Fruit fly (Drosophila melanogaster) whole organism, embryonic: ENCODE results near the gene CG11726.

Experiments
- ATbp ChIP-seq: fragments of 200-800 bp; sonication (Bioruptor generic); optimal IDR thresholded peaks from 2 replicates; lab custom pipeline; 2017; ENCODE audit warnings: missing biosample characterization, mild to moderate bottlenecking, missing genetic modification characterization, missing genetic modification reagents
- Adf1 ChIP-seq: fragments of 200-800 bp; sonication (Bioruptor generic); IDR thresholded peaks from 2 replicates; pipeline ENCODE4 v1.3.6; 2022; ENCODE audit warnings: missing biosample characterization, missing genetic modification characterization
- CG10267 ChIP-seq: fragments of 200-800 bp; sonication (Bioruptor generic); optimal IDR thresholded peaks from 2 replicates; lab custom pipeline; 2018; ENCODE audit warnings: missing biosample characterization, mild to moderate bottlenecking, missing genetic modification characterization, moderate library complexity
- CG11398 ChIP-seq: fragments of 200-800 bp; sonication (Bioruptor generic); optimal IDR thresholded peaks from 2 replicates; lab custom pipeline; 2016; ENCODE audit warnings: missing biosample characterization, missing genetic modification characterization
- CG12744 ChIP-seq: fragments of 200-800 bp; sonication (Bioruptor generic); optimal IDR thresholded peaks from 2 replicates; lab custom pipeline; 2016; ENCODE audit warnings: missing biosample characterization, missing genetic modification characterization
- CG14965 ChIP-seq: fragments of 200-800 bp; sonication (Bioruptor generic); optimal IDR thresholded peaks from 2 replicates; lab custom pipeline; 2016; ENCODE audit warnings: missing biosample characterization, missing genetic modification characterization, borderline replicate concordance
- CG15011 ChIP-seq: fragments of 200-800 bp; sonication (Bioruptor generic); optimal IDR thresholded peaks from 3 replicates; lab custom pipeline; 2018; ENCODE audit warnings: missing biosample characterization, mild to moderate bottlenecking, missing genetic modification characterization
- CG2116 ChIP-seq: fragments of 200-800 bp; sonication (Bioruptor generic); optimal IDR thresholded peaks from 3 replicates; lab custom pipeline; 2018; ENCODE audit warnings: missing biosample characterization, mild to moderate bottlenecking, missing genetic modification characterization
- CG2199 ChIP-seq: fragments of 200-800 bp; sonication (Bioruptor generic); IDR thresholded peaks from 3 replicates; pipeline ENCODE4 v1.3.6; 2022; ENCODE audit warnings: missing biosample characterization, missing genetic modification characterization
- CG30431 ChIP-seq: fragments of 200-800 bp; sonication (Bioruptor generic); optimal IDR thresholded peaks from 2 replicates; lab custom pipeline; 2017; ENCODE audit warnings: missing biosample characterization, missing genetic modification characterization
- CG3726 ChIP-seq: fragments of 200-800 bp; sonication (Bioruptor generic); IDR thresholded peaks from 3 replicates; pipeline ENCODE4, ENCODE4 v1.3.6; 2022; ENCODE audit warnings: missing biosample characterization, missing genetic modification characterization
- CG3847 ChIP-seq: fragments of 200-800 bp; sonication (Bioruptor generic); IDR thresholded peaks from 2 replicates; pipeline ENCODE4 v1.3.6; 2022; ENCODE audit warnings: missing biosample characterization, missing genetic modification characterization
- CG3995 ChIP-seq: fragments of 200-800 bp; sonication (Bioruptor generic); optimal IDR thresholded peaks from 3 replicates; lab custom pipeline; 2016; ENCODE audit warnings: missing biosample characterization, missing genetic modification characterization
- CG42726 ChIP-seq: fragments of 200-800 bp; sonication (Bioruptor generic); IDR thresholded peaks from 2 replicates; pipeline ENCODE4 v1.3.6; 2022; ENCODE audit warnings: missing biosample characterization, missing genetic modification characterization; ENCODE audit not compliant: partially characterized antibody
- CG5245 ChIP-seq: fragments of 200-800 bp; sonication (Bioruptor generic); optimal IDR thresholded peaks from 3 replicates; lab custom pipeline; 2016; ENCODE audit warnings: missing biosample characterization, missing genetic modification characterization
- CG7372 ChIP-seq: fragments of 200-800 bp; sonication (Bioruptor generic); IDR thresholded peaks from 2 replicates; pipeline ENCODE4 v1.3.6; 2022; ENCODE audit warnings: missing biosample characterization, missing genetic modification characterization
- CG8388 ChIP-seq: fragments of 200-800 bp; sonication (Bioruptor generic); optimal IDR thresholded peaks from 2 replicates; lab custom pipeline; 2019; ENCODE audit warnings: missing biosample characterization, mild to moderate bottlenecking, missing genetic modification characterization, moderate library complexity
- CG9609 ChIP-seq: fragments of 200-800 bp; sonication (Bioruptor generic); optimal IDR thresholded peaks from 3 replicates; lab custom pipeline; 2016; ENCODE audit warnings: missing biosample characterization, missing genetic modification characterization
- CG9876 ChIP-seq: fragments of 200-800 bp; sonication (Bioruptor generic); optimal IDR thresholded peaks from 2 replicates; lab custom pipeline; 2016; ENCODE audit warnings: missing biosample characterization, missing genetic modification characterization
- D ChIP-seq, 2 experiments: fragments of 200-800 bp in 1 of 2; fragments of >200 bp in 1 of 2; sonication (Bioruptor generic) in 1 of 2; optimal IDR thresholded peaks; 2 replicates in 1 of 2; 3 replicates in 1 of 2; lab custom pipeline; 2017; ENCODE audit warnings: mild to moderate bottlenecking in 1 of 2, missing biosample characterization in 1 of 2, missing genetic modification characterization in 1 of 2, missing genetic modification reagents in 1 of 2
- Dip3 ChIP-seq: fragments of 200-800 bp; sonication (Bioruptor generic); optimal IDR thresholded peaks from 3 replicates; lab custom pipeline; 2016; ENCODE audit warnings: missing biosample characterization, missing genetic modification characterization
- Doc2 ChIP-seq: fragments of 200-800 bp; sonication (Bioruptor generic); IDR thresholded peaks from 2 replicates; pipeline ENCODE4 v1.3.6; 2022; ENCODE audit warnings: missing biosample characterization, missing genetic modification characterization
- ERR ChIP-seq: fragments of 200-800 bp; sonication (Bioruptor generic); optimal IDR thresholded peaks from 2 replicates; lab custom pipeline; 2016; ENCODE audit warnings: missing biosample characterization, missing genetic modification characterization
- Ets97D ChIP-seq: fragments of 200-800 bp; sonication (Bioruptor generic); optimal IDR thresholded peaks from 3 replicates; lab custom pipeline; 2016; ENCODE audit warnings: missing biosample characterization, missing genetic modification characterization
- Fer3 ChIP-seq: fragments of 200-800 bp; sonication (Bioruptor generic); optimal IDR thresholded peaks from 2 replicates; lab custom pipeline; 2018; ENCODE audit warnings: missing biosample characterization, mild to moderate bottlenecking, missing genetic modification characterization, moderate library complexity
- HHEX ChIP-seq: fragments of 200-800 bp; sonication (Bioruptor generic); optimal IDR thresholded peaks from 3 replicates; lab custom pipeline; 2017; ENCODE audit warnings: missing biosample characterization, mild to moderate bottlenecking, missing genetic modification characterization, missing genetic modification reagents
- Hr39 ChIP-seq: fragments of >200 bp; optimal IDR thresholded peaks from 2 replicates; lab custom pipeline; 2017
- Nf-YC ChIP-seq: fragments of 200-800 bp; optimal IDR thresholded peaks from 3 replicates; lab custom pipeline; 2019; ENCODE audit warnings: missing biosample characterization, mild to moderate bottlenecking, missing genetic modification characterization, moderate library complexity
- Opbp ChIP-seq: fragments of 200-800 bp; sonication (Bioruptor generic); IDR thresholded peaks from 3 replicates; pipeline ENCODE4 v1.3.6; 2022; ENCODE audit warnings: missing biosample characterization, missing genetic modification characterization; ENCODE audit not compliant: partially characterized antibody
- Optix ChIP-seq: fragments of 200-800 bp; sonication (Bioruptor generic); IDR thresholded peaks from 3 replicates; pipeline ENCODE4 v1.3.6; 2022; ENCODE audit warnings: missing biosample characterization, missing genetic modification characterization
- Sox100B ChIP-seq: fragments of 200-800 bp; sonication (Bioruptor generic); optimal IDR thresholded peaks from 3 replicates; lab custom pipeline; 2018; ENCODE audit warnings: missing biosample characterization, mild to moderate bottlenecking, missing genetic modification characterization
- Sry-β ChIP-seq: fragments of 200-800 bp; sonication (Bioruptor generic); optimal IDR thresholded peaks from 2 replicates; lab custom pipeline; 2018; ENCODE audit warnings: missing biosample characterization, mild to moderate bottlenecking, missing genetic modification characterization, moderate library complexity
- Sry-δ ChIP-seq: fragments of 200-800 bp; sonication (Bioruptor generic); optimal IDR thresholded peaks from 2 replicates; lab custom pipeline; 2016; ENCODE audit warnings: missing biosample characterization, missing genetic modification characterization
- crol ChIP-seq: fragments of 200-800 bp; sonication (Bioruptor generic); IDR thresholded peaks from 2 replicates; pipeline ENCODE4 v1.3.6; 2022; ENCODE audit warnings: missing biosample characterization, missing genetic modification characterization
- crp ChIP-seq, 2 experiments: fragments of 200-800 bp; sonication (Bioruptor generic); optimal IDR thresholded peaks; 2 replicates in 1 of 2; 3 replicates in 1 of 2; lab custom pipeline; 2017; ENCODE audit warnings: missing biosample characterization in 2 of 2, missing genetic modification characterization in 2 of 2, mild to moderate bottlenecking in 1 of 2, moderate library complexity in 1 of 2
- da ChIP-seq: fragments of 200-800 bp; sonication (Bioruptor generic); optimal IDR thresholded peaks from 2 replicates; lab custom pipeline; 2016; ENCODE audit warnings: missing biosample characterization, missing genetic modification characterization
- dmrt11E ChIP-seq: fragments of 200-800 bp; sonication (Bioruptor generic); optimal IDR thresholded peaks from 3 replicates; lab custom pipeline; 2018; ENCODE audit warnings: missing biosample characterization, mild to moderate bottlenecking, missing genetic modification characterization, moderate library complexity
- eve ChIP-seq, 2 experiments: fragments of >200 bp; optimal IDR thresholded peaks; 2 replicates each; lab custom pipeline; 2017; ENCODE audit warnings: missing biosample characterization in 2 of 2, missing genetic modification characterization in 2 of 2
- gcm ChIP-seq: fragments of 200-800 bp; sonication (Bioruptor generic); optimal IDR thresholded peaks from 2 replicates; lab custom pipeline; 2019; ENCODE audit warnings: missing biosample characterization, mild to moderate bottlenecking, missing genetic modification characterization, moderate library complexity
- gcm2 ChIP-seq: fragments of 200-800 bp; sonication (Bioruptor generic); optimal IDR thresholded peaks from 2 replicates; lab custom pipeline; 2016; ENCODE audit warnings: missing biosample characterization, missing genetic modification characterization
- hth ChIP-seq: fragments of >200 bp; optimal IDR thresholded peaks from 2 replicates; lab custom pipeline; 2017; ENCODE audit warnings: inconsistent platforms
- ken ChIP-seq: fragments of 200-800 bp; sonication (Bioruptor generic); IDR thresholded peaks from 3 replicates; pipeline ENCODE4 v1.3.6; 2022; ENCODE audit warnings: missing biosample characterization, missing genetic modification characterization
- lilli ChIP-seq: fragments of 200-800 bp; sonication (Bioruptor generic); optimal IDR thresholded peaks from 3 replicates; lab custom pipeline; 2016; ENCODE audit warnings: missing biosample characterization, missing genetic modification characterization
- phol ChIP-seq: fragments of 200-800 bp; sonication (Bioruptor generic); optimal IDR thresholded peaks from 3 replicates; lab custom pipeline; 2018; ENCODE audit warnings: missing biosample characterization, mild to moderate bottlenecking, missing genetic modification characterization, moderate library complexity
- slbo ChIP-seq: fragments of 200-800 bp; sonication (Bioruptor generic); IDR thresholded peaks from 2 replicates; pipeline ENCODE4 v1.3.6; 2022; ENCODE audit warnings: missing biosample characterization, missing genetic modification characterization
- stc ChIP-seq: fragments of 200-800 bp; sonication (Bioruptor generic); IDR thresholded peaks from 2 replicates; pipeline ENCODE4 v1.3.6; 2022; ENCODE audit warnings: missing biosample characterization, missing genetic modification characterization
- tna ChIP-seq: fragments of 200-800 bp; sonication (Bioruptor generic); IDR thresholded peaks from 2 replicates; pipeline ENCODE4 v1.3.6; 2022; ENCODE audit warnings: missing biosample characterization, missing genetic modification characterization; ENCODE audit not compliant: partially characterized antibody
- tx ChIP-seq: fragments of 200-800 bp; sonication (Bioruptor generic); optimal IDR thresholded peaks from 2 replicates; lab custom pipeline; 2016; ENCODE audit warnings: missing biosample characterization, missing genetic modification characterization
- vnd ChIP-seq: fragments of 200-800 bp; sonication (Bioruptor generic); IDR thresholded peaks from 3 replicates; pipeline ENCODE4 v1.3.6; 2022; ENCODE audit warnings: missing biosample characterization, missing genetic modification characterization; ENCODE audit not compliant: partially characterized antibody
- zf30C ChIP-seq: fragments of 200-800 bp; sonication (Bioruptor generic); optimal IDR thresholded peaks from 3 replicates; lab custom pipeline; 2018; ENCODE audit warnings: missing biosample characterization, mild to moderate bottlenecking, missing genetic modification characterization

The CG11726 gene

dm6 chr3L:11381126-11381940, 13.2 kb upstream of the CG11726 start (continued):
- TF ChIP-seq ken (GFP tag; lab: Robert Waterston, UW) = no peak
- TF ChIP-seq CG3726 (GFP tag; lab: Robert Waterston, UW) = no peak
- no peak for TF ChIP-seq Adf1
- TF ChIP-seq Fer3 (tag; lab: Kevin White, UChicago) = no peak
- TF ChIP-seq CG9609 (GFP tag; lab: Kevin White, UChicago) = no peak
- no peak for TF ChIP-seq CG15011 (GFP tag; lab: Kevin White, UChicago)
- no peak for TF ChIP-seq CG11398 (GFP tag; lab: Kevin White, UChicago)
- no peak for TF ChIP-seq vnd (GFP tag; lab: Robert Waterston, UW)
- 0 out of 3 replicates have a peak, but pooled peaks have one; percentile 24 for TF ChIP-seq Optix (GFP tag; lab: Robert Waterston, UW)
- TF ChIP-seq CG9876 (GFP tag; lab: Kevin White, UChicago) = no peak
- TF ChIP-seq gcm (GFP tag; lab: Kevin White, UChicago) = peak; percentile 87
- TF ChIP-seq Dip3 (GFP tag; lab: Kevin White, UChicago) = no peak
- peak; percentile 2 for TF ChIP-seq ATbp (GFP tag; lab: Kevin White, UChicago)
- no peak for TF ChIP-seq tx (GFP tag; lab: Kevin White, UChicago)
- no peak for TF ChIP-seq phol
- no peak for TF ChIP-seq CG14965
- no peak for TF ChIP-seq CG12744 (GFP tag; lab: Kevin White, UChicago)
- TF ChIP-seq CG2199 = peak; percentile 61; the same call in 1 of the 3 replicates
- no peak for TF ChIP-seq CG7372 (GFP tag; lab: Robert Waterston, UW)
- no peak for TF ChIP-seq CG2116 (GFP tag; lab: Kevin White, UChicago)
- TF ChIP-seq Sox100B (GFP tag; lab: Kevin White, UChicago) = no peak
- TF ChIP-seq eve (GFP tag; optimal IDR thresholded peaks at IDR 0.05; lab: Kevin White, UChicago) = no peak
- no peak for TF ChIP-seq Ets97D (GFP tag; lab: Kevin White, UChicago)
- TF ChIP-seq Doc2 (GFP tag; lab: Robert Waterston, UW) = no peak
- no peak for TF ChIP-seq slbo (GFP tag; lab: Robert Waterston, UW)
- TF ChIP-seq zf30C = no peak
- TF ChIP-seq D (optimal IDR thresholded peaks at IDR 0.05; lab: Kevin White, UChicago) = no peak
- no peak for TF ChIP-seq D (GFP tag; optimal IDR thresholded peaks at IDR 0.05; lab: Kevin White, UChicago)
- TF ChIP-seq CG8388 (GFP tag; lab: Kevin White, UChicago) = no peak
- peak; percentile 92 for TF ChIP-seq Sry-β (GFP tag; lab: Kevin White, UChicago)
- TF ChIP-seq hth (lab: Kevin White, UChicago) = no peak
- TF ChIP-seq Sry-δ = no peak
- TF ChIP-seq HHEX = no peak
- peak; percentile 54 for TF ChIP-seq stc (GFP tag; lab: Robert Waterston, UW)
- TF ChIP-seq Opbp (GFP tag; lab: Robert Waterston, UW) = no peak
- peak in 1 of 2 experiments; percentile 48 for TF ChIP-seq crp (GFP tag; optimal IDR thresholded peaks at IDR 0.05; lab: Kevin White, UChicago)
- no peak for TF ChIP-seq CG5245
- peak; percentile 41 for TF ChIP-seq dmrt11E (tag; lab: Kevin White, UChicago)
- no peak for TF ChIP-seq da
- no peak for TF ChIP-seq gcm2 (GFP tag; lab: Kevin White, UChicago)
- peak; percentile 87 for TF ChIP-seq crol (GFP tag; lab: Robert Waterston, UW)
- TF ChIP-seq CG30431 = no peak
- peak; percentile 10 for TF ChIP-seq Nf-YC (tag; lab: Kevin White, UChicago)
- TF ChIP-seq CG42726 (GFP tag; lab: Robert Waterston, UW) = no peak
- TF ChIP-seq lilli = no peak
- no peak for TF ChIP-seq CG10267 (tag; lab: Kevin White, UChicago)
- TF ChIP-seq CG3847 = no peak
- no peak for TF ChIP-seq tna
- TF ChIP-seq ERR (GFP tag; lab: Kevin White, UChicago) = no peak
- no peak for TF ChIP-seq CG3995 (GFP tag; lab: Kevin White, UChicago)
- no peak for TF ChIP-seq Hr39 (lab: Kevin White, UChicago)
